Fruit fly (Drosophila melanogaster): ENCODE measurements around the gene Ggamma30A.

dm6 chr2L:9327444-9327843 is 71.1 kb downstream of the Ggamma30A start, which contains the start of gene CG17005:
- TF ChIP-seq nerfin-1 (tag; optimal IDR thresholded peaks at IDR 0.05): no peak
- TF ChIP-seq CG2129 (GFP tag; IDR thresholded peaks at IDR 0.05; ENCODE audit: partially characterized antibody): no peak
